Worm (Caenorhabditis elegans): Measurements from ENCODE around the gene cdk-1.
A peak's percentile ranks its signal among the peaks of the same experiment; 100 is the strongest.

cdk-1 gene

DNA sequence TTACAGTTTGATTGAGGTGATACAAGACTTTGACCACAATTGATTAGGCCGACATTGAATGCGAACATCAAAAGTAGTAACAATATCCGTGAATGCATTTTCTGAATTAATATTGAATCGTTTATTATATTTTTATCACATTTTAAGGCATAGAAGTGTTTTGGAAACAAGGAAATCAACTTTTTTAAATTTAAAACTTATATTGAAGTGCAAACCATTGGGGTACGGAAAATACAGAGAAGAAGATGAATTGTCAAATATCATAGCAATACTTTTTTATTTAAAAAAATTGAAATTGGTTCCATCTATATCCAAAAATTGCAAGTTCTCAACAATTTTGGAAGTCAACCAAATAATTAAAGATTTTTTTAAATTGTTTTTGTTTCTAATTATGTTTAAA lies 4.0 kb upstream of the cdk-1 start, which contains the start of gene T05G5.1:
Gene T05G5.1 (minus strand): TSS at position 101 of the 400 bp plus-strand sequence.
- TF ChIP-seq zag-1 (tag; optimal IDR thresholded peaks at IDR 0.05) (no peak), ceh-88 (GFP tag; IDR thresholded peaks at IDR 0.05) (no peak), snu-23 (GFP tag; optimal IDR thresholded peaks at IDR 0.05) (no peak), jun-1 (tag; optimal IDR thresholded peaks at IDR 0.05) (no peak), ztf-4 (tag; optimal IDR thresholded peaks at IDR 0.05) (no peak), ceh-90 (tag; optimal IDR thresholded peaks at IDR 0.05) (no peak), pqm-1 (tag; optimal IDR thresholded peaks at IDR 0.05) (no peak), egl-27 (tag; optimal IDR thresholded peaks at IDR 0.05) (no peak), unc-86 (tag; optimal IDR thresholded peaks at IDR 0.05) (no peak), lsy-2 (tag; optimal IDR thresholded peaks at IDR 0.05) (no peak), nhr-77 (tag; optimal IDR thresholded peaks at IDR 0.05) (no peak), nhr-84 (tag; optimal IDR thresholded peaks at IDR 0.05) (no peak), aly-2 (tag; optimal IDR thresholded peaks at IDR 0.05) (no peak), nhr-28 (tag; optimal IDR thresholded peaks at IDR 0.05) (no peak), unc-62 (GFP tag; optimal IDR thresholded peaks at IDR 0.05) (no peak), pag-3 (tag; optimal IDR thresholded peaks at IDR 0.05; ENCODE audit: borderline replicate concordance, insufficient read depth) (no peak)

DNA sequence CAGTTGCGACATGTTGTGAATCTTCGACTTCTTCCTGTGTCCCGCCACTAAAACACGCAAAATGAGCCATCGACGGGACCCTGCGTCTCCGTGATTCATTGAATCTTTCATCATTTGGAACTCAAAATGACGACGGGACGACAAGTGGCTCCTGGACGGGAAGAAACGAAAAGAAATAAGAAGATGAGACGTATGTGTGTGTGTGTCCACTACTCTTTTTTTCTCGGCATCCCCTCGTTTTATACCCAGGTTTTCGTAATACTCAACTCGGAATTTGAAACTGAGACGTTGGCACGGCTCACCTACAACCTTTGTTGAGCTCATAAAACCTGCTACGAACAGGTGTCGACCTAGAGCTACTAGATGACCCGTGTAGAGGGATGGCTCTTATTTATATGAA lies 2.7 kb upstream of the cdk-1 start:
- TF ChIP-seq nhr-85 (tag), result no peak
- TF ChIP-seq ceh-8 (GFP tag; optimal IDR thresholded peaks at IDR 0.05), result no peak
- no peak for TF ChIP-seq isw-1 (GFP tag; IDR thresholded peaks at IDR 0.05)
- TF ChIP-seq pag-3 (tag; optimal IDR thresholded peaks at IDR 0.05; ENCODE audit: borderline replicate concordance, insufficient read depth), result peak; percentile 83
- no peak for TF ChIP-seq sptf-1 (tag; optimal IDR thresholded peaks at IDR 0.05)
- no peak for TF ChIP-seq aly-2 (tag; optimal IDR thresholded peaks at IDR 0.05)
- no peak for TF ChIP-seq lin-39 (tag; optimal IDR thresholded peaks at IDR 0.05)
- TF ChIP-seq snu-23 (GFP tag; optimal IDR thresholded peaks at IDR 0.05), result peak; percentile 58
- no peak for TF ChIP-seq pax-3 (tag; optimal IDR thresholded peaks at IDR 0.05)
- TF ChIP-seq nhr-28 (tag; optimal IDR thresholded peaks at IDR 0.05), result no peak
- no peak for TF ChIP-seq elt-3 (tag; optimal IDR thresholded peaks at IDR 0.05)
- no peak for TF ChIP-seq mef-2 (tag; optimal IDR thresholded peaks at IDR 0.05)
- no peak for TF ChIP-seq nhr-11 (tag; optimal IDR thresholded peaks at IDR 0.05)
- no peak for TF ChIP-seq vab-15 (tag; optimal IDR thresholded peaks at IDR 0.05)
- no peak for TF ChIP-seq lin-13 (GFP tag; optimal IDR thresholded peaks at IDR 0.05)
- peak; percentile 64 for TF ChIP-seq nhr-71 (tag; optimal IDR thresholded peaks at IDR 0.05)
- peak; percentile 73 for TF ChIP-seq lin-14 (GFP tag; optimal IDR thresholded peaks at IDR 0.05)
- TF ChIP-seq snpc-4 (tag; optimal IDR thresholded peaks at IDR 0.05), result no peak
- TF ChIP-seq ama-1 (optimal IDR thresholded peaks at IDR 0.05), result no peak
- no peak for TF ChIP-seq aha-1 (tag; optimal IDR thresholded peaks at IDR 0.05)
- no peak for TF ChIP-seq hpl-2 (GFP tag; optimal IDR thresholded peaks at IDR 0.05)
- TF ChIP-seq lsy-2 (tag; optimal IDR thresholded peaks at IDR 0.05), result peak in 1 of 2 experiments; percentile 33
- TF ChIP-seq efl-1 (optimal IDR thresholded peaks at IDR 0.05), result peak in 1 of 2 experiments; percentile 6
- no peak for TF ChIP-seq efl-1 (GFP tag; optimal IDR thresholded peaks at IDR 0.05 in 1 of 2)
- TF ChIP-seq xbp-1 (tag; optimal IDR thresholded peaks at IDR 0.05), result no peak
- no peak for TF ChIP-seq lir-3 (tag; optimal IDR thresholded peaks at IDR 0.05; ENCODE audit: poor library complexity)
- no peak for TF ChIP-seq C16A3.4 (tag; optimal IDR thresholded peaks at IDR 0.05)
- TF ChIP-seq rnt-1 (tag; optimal IDR thresholded peaks at IDR 0.05), result peak; percentile 59
- TF ChIP-seq unc-130 (tag; optimal IDR thresholded peaks at IDR 0.05), result peak; percentile 9
- no peak for TF ChIP-seq hlh-17 (GFP tag; optimal IDR thresholded peaks at IDR 0.05; ENCODE audit: borderline replicate concordance)
- TF ChIP-seq nhr-20 (tag; optimal IDR thresholded peaks at IDR 0.05), result peak; percentile 33
- TF ChIP-seq mab-9 (GFP tag; IDR thresholded peaks at IDR 0.05), result no peak
- TF ChIP-seq lin-35 (GFP tag; optimal IDR thresholded peaks at IDR 0.05), result no peak
- TF ChIP-seq tlp-1 (tag; optimal IDR thresholded peaks at IDR 0.05), result no peak
- TF ChIP-seq nhr-76 (tag; optimal IDR thresholded peaks at IDR 0.05), result no peak
- TF ChIP-seq elt-2 (tag; optimal IDR thresholded peaks at IDR 0.05), result no peak
- TF ChIP-seq nhr-237 (tag; optimal IDR thresholded peaks at IDR 0.05), result no peak
- no peak for TF ChIP-seq grh-1 (GFP tag; IDR thresholded peaks at IDR 0.05)
- no peak for TF ChIP-seq nhr-77 (tag; optimal IDR thresholded peaks at IDR 0.05)
- TF ChIP-seq nhr-84 (tag; optimal IDR thresholded peaks at IDR 0.05), result no peak
- no peak for TF ChIP-seq sup-37 (GFP tag; optimal IDR thresholded peaks at IDR 0.05)
- no peak for TF ChIP-seq Y116A8C.19 (tag; optimal IDR thresholded peaks at IDR 0.05; ENCODE audit: borderline replicate concordance)
- no peak for TF ChIP-seq egl-27 (tag; optimal IDR thresholded peaks at IDR 0.05)
- no peak for TF ChIP-seq nhr-90 (tag; optimal IDR thresholded peaks at IDR 0.05; ENCODE audit: poor library complexity)
